Fruit fly (Drosophila melanogaster) whole organism, embryonic: ENCODE data around the gene CG15530.

Experiments
- Bdp1 ChIP-seq: fragments of 200-800 bp; sonication (Bioruptor generic); optimal IDR thresholded peaks from 3 replicates; lab custom pipeline; 2016; ENCODE audit warnings: missing biosample characterization, missing genetic modification characterization
- CG10431 ChIP-seq: fragments of 200-800 bp; sonication (Bioruptor generic); optimal IDR thresholded peaks from 3 replicates; lab custom pipeline; 2018; ENCODE audit warnings: missing biosample characterization, mild to moderate bottlenecking, missing genetic modification characterization
- CG10565 ChIP-seq: fragments of 200-800 bp; sonication (Bioruptor generic); optimal IDR thresholded peaks from 3 replicates; lab custom pipeline; 2016; ENCODE audit warnings: missing biosample characterization, mild to moderate bottlenecking, missing genetic modification characterization
- CG10979 ChIP-seq: fragments of 200-800 bp; sonication (Bioruptor generic); optimal IDR thresholded peaks from 2 replicates; lab custom pipeline; 2018; ENCODE audit warnings: missing biosample characterization, mild to moderate bottlenecking, missing genetic modification characterization, moderate library complexity
- CG11504 ChIP-seq: fragments of 200-800 bp; sonication (Bioruptor generic); optimal IDR thresholded peaks from 3 replicates; lab custom pipeline; 2019; ENCODE audit warnings: missing biosample characterization, mild to moderate bottlenecking, missing genetic modification characterization, moderate library complexity
- CG12391 ChIP-seq: fragments of 200-800 bp; sonication (Bioruptor generic); optimal IDR thresholded peaks from 3 replicates; lab custom pipeline; 2018; ENCODE audit warnings: missing biosample characterization, mild to moderate bottlenecking, missing genetic modification characterization, moderate library complexity
- CG13424 ChIP-seq: fragments of 200-800 bp; sonication (Bioruptor generic); optimal IDR thresholded peaks from 2 replicates; lab custom pipeline; 2019; ENCODE audit warnings: missing biosample characterization, mild to moderate bottlenecking, missing genetic modification characterization, moderate library complexity
- CG17359 ChIP-seq: fragments of 200-800 bp; sonication (Bioruptor generic); optimal IDR thresholded peaks from 3 replicates; lab custom pipeline; 2018; ENCODE audit warnings: missing biosample characterization, mild to moderate bottlenecking, missing genetic modification characterization, moderate library complexity
- CG18599 ChIP-seq: fragments of 200-800 bp; sonication (Bioruptor generic); optimal IDR thresholded peaks from 3 replicates; lab custom pipeline; 2017; ENCODE audit warnings: missing biosample characterization, missing genetic modification characterization, mild to moderate bottlenecking, moderate library complexity, missing genetic modification reagents
- CG2120 ChIP-seq: fragments of 200-800 bp; sonication (Bioruptor generic); optimal IDR thresholded peaks from 3 replicates; lab custom pipeline; 2016; ENCODE audit warnings: missing biosample characterization, missing genetic modification characterization
- CG2129 ChIP-seq: fragments of 200-800 bp; sonication (Bioruptor generic); IDR thresholded peaks from 2 replicates; pipeline ENCODE4 v1.3.6; 2022; ENCODE audit warnings: missing biosample characterization, missing genetic modification characterization; ENCODE audit not compliant: partially characterized antibody
- CG2712 ChIP-seq: fragments of 200-800 bp; optimal IDR thresholded peaks from 3 replicates; lab custom pipeline; 2019; ENCODE audit warnings: missing biosample characterization, mild to moderate bottlenecking, missing genetic modification characterization, moderate library complexity
- CG3065 ChIP-seq: fragments of 200-800 bp; sonication (Bioruptor generic); optimal IDR thresholded peaks from 2 replicates; lab custom pipeline; 2016; ENCODE audit warnings: missing biosample characterization, missing genetic modification characterization
- CG5180 ChIP-seq: fragments of 200-800 bp; sonication (Bioruptor generic); optimal IDR thresholded peaks from 3 replicates; lab custom pipeline; 2017; ENCODE audit warnings: missing biosample characterization, missing genetic modification characterization, mild to moderate bottlenecking, moderate library complexity, missing genetic modification reagents
- CG7372 ChIP-seq: fragments of 200-800 bp; sonication (Bioruptor generic); IDR thresholded peaks from 2 replicates; pipeline ENCODE4 v1.3.6; 2022; ENCODE audit warnings: missing biosample characterization, missing genetic modification characterization
- CG7556 ChIP-seq: fragments of 200-800 bp; sonication (Bioruptor generic); optimal IDR thresholded peaks from 2 replicates; lab custom pipeline; 2017; ENCODE audit warnings: missing biosample characterization, mild to moderate bottlenecking, missing genetic modification characterization
- CG7839 ChIP-seq: fragments of 200-800 bp; sonication (Bioruptor generic); optimal IDR thresholded peaks from 3 replicates; lab custom pipeline; 2018; ENCODE audit warnings: missing biosample characterization, mild to moderate bottlenecking, missing genetic modification characterization, moderate library complexity
- CG9817 ChIP-seq: fragments of 200-800 bp; sonication (Bioruptor generic); optimal IDR thresholded peaks from 2 replicates; lab custom pipeline; 2018; ENCODE audit warnings: missing biosample characterization, mild to moderate bottlenecking, missing genetic modification characterization, moderate library complexity
- CG9932 ChIP-seq: fragments of 200-800 bp; sonication (Bioruptor generic); IDR thresholded peaks from 2 replicates; pipeline ENCODE4 v1.3.6; 2022; ENCODE audit warnings: missing biosample characterization, missing genetic modification characterization
- CoRest ChIP-seq: fragments of 200-800 bp; sonication (Bioruptor generic); optimal IDR thresholded peaks from 3 replicates; lab custom pipeline; 2018; ENCODE audit warnings: missing biosample characterization, mild to moderate bottlenecking, missing genetic modification characterization, moderate library complexity
- Fer1 ChIP-seq: fragments of 200-800 bp; sonication (Bioruptor generic); optimal IDR thresholded peaks from 2 replicates; lab custom pipeline; 2017; ENCODE audit warnings: missing biosample characterization, mild to moderate bottlenecking, missing genetic modification characterization
- Hr51 ChIP-seq, 2 experiments: fragments of 200-800 bp; sonication (Bioruptor generic); optimal IDR thresholded peaks; 2 replicates in 1 of 2; 3 replicates in 1 of 2; lab custom pipeline; 2016 to 2018; ENCODE audit warnings: missing biosample characterization in 2 of 2, missing genetic modification characterization in 2 of 2, mild to moderate bottlenecking in 1 of 2, moderate library complexity in 1 of 2
- PHDP ChIP-seq: fragments of 200-800 bp; sonication (Bioruptor generic); optimal IDR thresholded peaks from 3 replicates; lab custom pipeline; 2018; ENCODE audit warnings: missing biosample characterization, mild to moderate bottlenecking, missing genetic modification characterization, moderate library complexity
- ac ChIP-seq: fragments of 200-800 bp; sonication (Bioruptor generic); optimal IDR thresholded peaks from 3 replicates; lab custom pipeline; 2017; ENCODE audit warnings: missing biosample characterization, mild to moderate bottlenecking, missing genetic modification characterization
- bsh ChIP-seq, 2 experiments: fragments of 200-800 bp; sonication (Bioruptor generic); optimal IDR thresholded peaks; 2 replicates each; lab custom pipeline; 2017 to 2018; ENCODE audit warnings: mild to moderate bottlenecking in 2 of 2, missing biosample characterization in 2 of 2, missing genetic modification characterization in 2 of 2, moderate library complexity in 1 of 2
- dan ChIP-seq: fragments of 200-800 bp; sonication (Bioruptor generic); IDR thresholded peaks from 2 replicates; pipeline ENCODE4 v1.3.6; 2022; ENCODE audit warnings: missing biosample characterization, missing genetic modification characterization
- dati ChIP-seq: fragments of 200-800 bp; sonication (Bioruptor generic); IDR thresholded peaks from 2 replicates; pipeline ENCODE4 v1.3.6; 2022; ENCODE audit warnings: missing biosample characterization, missing genetic modification characterization
- en ChIP-seq: fragments of 200-800 bp; sonication (Bioruptor generic); optimal IDR thresholded peaks from 2 replicates; lab custom pipeline; 2016; ENCODE audit warnings: missing biosample characterization, missing genetic modification characterization
- esg ChIP-seq: fragments of 200-800 bp; sonication (Bioruptor generic); conservative IDR thresholded peaks from 2 replicates; pipeline ENCODE4 v1.3.6; 2022; ENCODE audit warnings: missing biosample characterization, missing genetic modification characterization
- gcm ChIP-seq: fragments of 200-800 bp; sonication (Bioruptor generic); optimal IDR thresholded peaks from 2 replicates; lab custom pipeline; 2019; ENCODE audit warnings: missing biosample characterization, mild to moderate bottlenecking, missing genetic modification characterization, moderate library complexity
- gem ChIP-seq: fragments of 200-800 bp; sonication (Bioruptor generic); optimal IDR thresholded peaks from 2 replicates; lab custom pipeline; 2019; ENCODE audit warnings: missing biosample characterization, mild to moderate bottlenecking, missing genetic modification characterization, moderate library complexity
- gsb-n ChIP-seq: fragments of 200-800 bp; sonication (Bioruptor generic); optimal IDR thresholded peaks from 3 replicates; lab custom pipeline; 2018; ENCODE audit warnings: missing biosample characterization, mild to moderate bottlenecking, missing genetic modification characterization
- sens ChIP-seq: fragments of 200-800 bp; sonication (Bioruptor generic); peaks from one replicate; lab custom pipeline; 2016; ENCODE audit warnings: missing biosample characterization, missing genetic modification characterization
- stwl ChIP-seq: fragments of 200-800 bp; sonication (Bioruptor generic); optimal IDR thresholded peaks from 3 replicates; lab custom pipeline; 2018; ENCODE audit warnings: missing biosample characterization, mild to moderate bottlenecking, missing genetic modification characterization, moderate library complexity
- toy ChIP-seq: fragments of 200-800 bp; sonication (Bioruptor generic); IDR thresholded peaks from 2 replicates; pipeline ENCODE4 v1.3.6; 2022; ENCODE audit warnings: missing biosample characterization, missing genetic modification characterization

CG15530 gene

dm6 chr3R:30224577-30224976 lies 46.9 kb downstream of the CG15530 start (continued):
- no peak for TF ChIP-seq CG9817 (tag; lab: Kevin White, UChicago)
- peak; percentile 5 for TF ChIP-seq CG13424 (tag; lab: Kevin White, UChicago)
- no peak for TF ChIP-seq esg
- peak; percentile 36 for TF ChIP-seq CG7556 (GFP tag; lab: Kevin White, UChicago)
- peak; percentile 35 for TF ChIP-seq CG11504 (tag; lab: Kevin White, UChicago)
- TF ChIP-seq dati = no peak
- TF ChIP-seq CG2129 (GFP tag; lab: Robert Waterston, UW) = no peak
- TF ChIP-seq Hr51 (GFP tag; optimal IDR thresholded peaks at IDR 0.05; lab: Kevin White, UChicago) = peak in 1 of 2 experiments; percentile 12
- TF ChIP-seq dan (GFP tag; lab: Robert Waterston, UW) = no peak
- TF ChIP-seq CG18599 (GFP tag; lab: Kevin White, UChicago) = peak; percentile 44
- TF ChIP-seq CoRest = no peak
- no peak for TF ChIP-seq CG9932 (GFP tag; lab: Robert Waterston, UW)
- no peak for TF ChIP-seq stwl (tag; lab: Kevin White, UChicago)
- no peak for TF ChIP-seq CG5180 (GFP tag; lab: Kevin White, UChicago)
- TF ChIP-seq CG3065 (GFP tag; lab: Kevin White, UChicago) = no peak
- TF ChIP-seq CG10431 (GFP tag; lab: Kevin White, UChicago) = peak; percentile 92
- peak; percentile 28 for TF ChIP-seq gem (tag; lab: Kevin White, UChicago)
- TF ChIP-seq CG2120 (GFP tag; lab: Kevin White, UChicago) = peak; percentile 23
- TF ChIP-seq CG12391 (tag; lab: Kevin White, UChicago) = peak; percentile 26
- TF ChIP-seq gsb-n (tag; lab: Kevin White, UChicago) = peak; percentile 23
- peak; percentile 17 for TF ChIP-seq sens (GFP tag; lab: Kevin White, UChicago)
- no peak for TF ChIP-seq en (GFP tag; lab: Kevin White, UChicago)
- peak in 1 of 2 experiments; percentile 26 for TF ChIP-seq bsh (GFP tag; optimal IDR thresholded peaks at IDR 0.05; lab: Kevin White, UChicago)
- peak; percentile 12 for TF ChIP-seq CG2712 (tag; lab: Kevin White, UChicago)
- TF ChIP-seq ac (GFP tag; lab: Kevin White, UChicago) = no peak
- no peak for TF ChIP-seq CG7372 (GFP tag; lab: Robert Waterston, UW)
- TF ChIP-seq Fer1 = peak; percentile 8
- TF ChIP-seq CG17359 = no peak
- TF ChIP-seq PHDP (tag; lab: Kevin White, UChicago) = no peak
- TF ChIP-seq gcm (GFP tag; lab: Kevin White, UChicago) = no peak
- TF ChIP-seq CG10565 (GFP tag; lab: Kevin White, UChicago) = no peak
- peak; percentile 10 for TF ChIP-seq CG7839 (tag; lab: Kevin White, UChicago)
- peak; percentile 15 for TF ChIP-seq CG10979
- no peak for TF ChIP-seq toy (GFP tag; lab: Robert Waterston, UW)
- no peak for TF ChIP-seq Bdp1
